Worm (Caenorhabditis elegans) whole organism, midembryonic: ENCODE measurements around the gene ZK742.3.

ENCODE experiments used
- T22C8.4 ChIP-seq: fragments of 200-800 bp; sonication (Bioruptor generic); IDR thresholded peaks from 2 replicates; pipeline ENCODE4 v1.3.6; 2022; ENCODE audit warnings: missing genetic modification characterization, missing compliant biosample characterization
- cog-1 ChIP-seq: sonication (generic microtip); optimal IDR thresholded peaks from 2 replicates; lab custom pipeline; 2016; ENCODE audit warnings: missing genetic modification characterization, missing compliant biosample characterization
- flt-1 ChIP-seq: fragments of 200-800 bp; sonication (Bioruptor generic); IDR thresholded peaks from 2 replicates; pipeline ENCODE4 v1.3.6; 2022; ENCODE audit warnings: missing genetic modification characterization, missing compliant biosample characterization
- klf-2 ChIP-seq: fragments of 200-800 bp; sonication (Bioruptor generic); conservative IDR thresholded peaks from 2 replicates; pipeline ENCODE4 v1.3.6; 2022; ENCODE audit warnings: missing genetic modification reagents, missing genetic modification characterization, missing compliant biosample characterization
- med-1 ChIP-seq: sonication (generic microtip); optimal IDR thresholded peaks from 2 replicates; lab custom pipeline; 2017; ENCODE audit warnings: missing genetic modification characterization, mild to moderate bottlenecking, missing compliant biosample characterization, antibody characterized with exemption, missing genetic modification reagents; ENCODE audit not compliant: insufficient read depth
- ref-1 ChIP-seq: fragments of 200-800 bp; sonication (Bioruptor generic); conservative IDR thresholded peaks from 2 replicates; pipeline ENCODE4 v1.3.6; 2022; ENCODE audit warnings: missing genetic modification reagents, missing genetic modification characterization, missing compliant biosample characterization
- tab-1 ChIP-seq: fragments of 200-800 bp; sonication (Bioruptor generic); IDR thresholded peaks from 2 replicates; pipeline ENCODE4 v1.3.6; 2022; ENCODE audit warnings: missing genetic modification characterization, missing compliant biosample characterization
- ztf-23 ChIP-seq: fragments of 200-800 bp; sonication (Bioruptor generic); IDR thresholded peaks from 2 replicates; pipeline ENCODE4 v1.3.6; 2022; ENCODE audit warnings: missing genetic modification reagents, missing genetic modification characterization, missing compliant biosample characterization
- ztf-29 ChIP-seq: fragments of 200-800 bp; sonication (Bioruptor generic); IDR thresholded peaks from 2 replicates; pipeline ENCODE4 v1.3.6; 2022; ENCODE audit warnings: missing genetic modification reagents, missing genetic modification characterization, missing compliant biosample characterization

ZK742.3 gene

DNA sequence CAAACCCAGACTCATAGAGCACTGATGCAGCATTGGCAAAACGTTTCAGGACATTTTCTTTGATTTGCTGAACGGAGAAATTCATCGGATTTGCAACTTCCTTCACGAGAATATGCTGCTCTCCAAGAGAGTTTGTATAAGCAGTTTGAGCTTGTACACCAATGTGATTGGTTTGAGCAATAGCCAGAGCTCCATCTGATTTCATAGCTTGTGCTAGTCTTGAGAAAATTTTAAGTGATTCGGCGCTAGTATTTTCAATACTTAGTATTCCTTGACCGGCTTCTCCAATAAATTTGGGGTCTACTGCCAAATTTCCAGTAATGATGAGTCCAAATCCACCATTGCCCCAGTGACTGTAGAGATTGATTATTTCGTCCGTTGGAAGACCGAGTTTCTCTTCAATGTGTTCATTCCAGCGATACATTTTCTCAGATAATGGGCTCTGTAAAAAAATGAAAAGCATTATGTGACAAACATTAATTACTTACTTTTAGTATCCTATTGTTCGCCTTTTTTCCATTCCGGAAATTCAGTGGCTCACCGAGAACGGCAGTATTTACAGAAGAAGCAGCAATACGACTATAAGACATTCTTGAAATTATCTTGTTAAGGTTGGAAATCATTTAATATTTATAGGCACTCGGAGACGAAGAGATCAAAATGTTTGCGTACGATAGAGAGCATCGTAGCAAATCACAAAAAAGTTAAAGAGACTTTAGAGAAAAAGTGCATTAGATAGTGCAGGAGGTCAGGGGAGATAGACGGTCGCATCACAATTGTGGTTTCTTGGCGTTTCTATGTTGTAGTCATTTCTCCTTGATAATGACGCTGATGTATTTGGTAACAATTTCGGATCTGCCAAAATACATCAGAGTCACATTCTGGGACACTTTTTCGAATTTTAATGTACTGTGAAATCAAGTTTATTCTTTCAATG is at the start of gene ZK742.3:
Gene ZK742.3, minus strand, starts transcription at position 593 of the 937 bp plus-strand sequence.
- TF ChIP-seq ztf-23 (GFP tag; lab: Robert Waterston, UW) (no peak), ztf-29 (GFP tag; lab: Robert Waterston, UW) (no peak), T22C8.4 (no peak), cog-1 (tag; lab: Kevin White, UChicago) (no peak)

DNA sequence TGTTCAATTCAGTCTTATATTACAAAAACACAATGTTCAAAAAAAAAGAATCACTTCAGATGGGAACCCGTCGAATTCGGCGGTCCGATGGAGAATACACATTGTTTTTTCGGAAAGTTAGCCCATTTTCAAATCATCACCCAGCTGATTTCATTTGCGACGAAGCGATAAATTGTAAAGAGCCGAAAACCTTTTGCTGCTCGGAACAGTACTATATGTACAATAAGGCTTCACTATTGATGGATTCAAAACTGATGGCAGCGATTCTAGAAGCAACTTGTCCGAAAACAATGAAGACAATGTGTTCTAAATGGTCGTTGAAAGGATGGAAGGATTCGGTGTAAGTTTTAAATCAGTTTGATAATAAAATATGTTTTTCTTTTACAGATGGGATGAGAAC is 48.2 kb upstream of the ZK742.3 start, which contains the start of gene C37C3.1:
Gene C37C3.1, plus strand, starts transcription at position 33 of the 400 bp plus-strand sequence.
- TF ChIP-seq tab-1 (GFP tag; lab: Robert Waterston, UW) = no peak
- no peak for TF ChIP-seq med-1 (GFP tag; lab: Kevin White, UChicago)
- no peak for TF ChIP-seq ref-1
- TF ChIP-seq klf-2 (GFP tag; lab: Robert Waterston, UW) = no peak
- no peak for TF ChIP-seq flt-1
- TF ChIP-seq ztf-23 (GFP tag; lab: Robert Waterston, UW) = no peak
- TF ChIP-seq cog-1 (tag; lab: Kevin White, UChicago) = no peak
- no peak for TF ChIP-seq T22C8.4
- no peak for TF ChIP-seq ztf-29 (GFP tag; lab: Robert Waterston, UW)

DNA sequence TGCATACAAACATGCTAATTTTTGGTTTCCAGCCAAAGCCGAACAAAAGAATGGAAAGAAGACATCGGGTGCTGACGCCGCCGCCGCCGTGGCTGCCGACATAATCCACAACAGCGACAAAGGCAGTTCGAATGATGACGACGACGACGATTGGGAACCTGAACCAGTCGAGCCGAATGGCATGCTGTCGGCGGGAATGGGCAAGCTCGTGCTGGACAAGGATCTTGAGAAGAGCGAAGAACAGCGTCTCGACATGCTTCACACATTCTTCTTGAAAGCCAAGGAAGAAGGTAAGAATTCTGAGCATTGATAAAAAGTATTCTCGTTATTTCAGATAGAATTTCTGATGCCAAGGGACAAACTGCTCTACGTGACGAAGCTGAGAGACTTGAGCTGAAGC is 46.9 kb upstream of the ZK742.3 start:
- TF ChIP-seq ref-1 (no peak), klf-2 (GFP tag; lab: Robert Waterston, UW) (no peak), ztf-29 (GFP tag; lab: Robert Waterston, UW) (no peak), ztf-23 (GFP tag; lab: Robert Waterston, UW) (no peak), flt-1 (no peak), T22C8.4 (no peak), med-1 (GFP tag; lab: Kevin White, UChicago) (no peak)

DNA sequence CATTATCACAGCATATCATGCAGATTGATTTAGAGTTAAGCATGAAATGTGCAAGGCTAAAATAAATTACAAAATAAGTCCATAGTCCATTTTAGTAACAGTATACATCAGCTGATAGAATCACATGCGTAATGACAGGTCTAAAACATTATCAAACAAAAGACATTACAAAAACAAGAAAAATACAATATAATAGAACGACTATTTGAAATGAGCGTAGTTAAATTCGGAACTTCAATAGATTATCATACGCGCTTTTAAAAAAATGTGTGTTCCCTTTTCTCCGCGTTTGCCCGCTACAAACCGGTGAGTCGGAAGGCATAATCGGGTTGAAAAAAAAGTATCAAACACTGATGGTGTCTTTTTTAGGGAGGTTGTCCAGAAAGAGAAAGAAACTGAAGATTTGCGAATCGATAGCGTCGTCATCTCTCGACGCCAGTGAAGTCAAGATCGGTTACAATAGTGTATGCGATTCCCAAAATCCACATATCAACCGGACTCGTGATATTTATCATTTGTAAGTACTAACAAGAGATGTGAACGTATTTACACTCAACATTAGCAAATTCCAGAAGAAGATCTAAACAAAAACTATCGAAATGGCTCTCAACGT is 45.8 kb upstream of the ZK742.3 start, which contains the start of gene C37C3.2:
Gene C37C3.2, plus strand, starts transcription at position 563 of the 613 bp plus-strand sequence.
- TF ChIP-seq ref-1 = no peak
- no peak for TF ChIP-seq med-1 (GFP tag; lab: Kevin White, UChicago)
- TF ChIP-seq ztf-29 (GFP tag; lab: Robert Waterston, UW) = no peak
- TF ChIP-seq cog-1 (tag; lab: Kevin White, UChicago) = no peak
- TF ChIP-seq klf-2 (GFP tag; lab: Robert Waterston, UW) = no peak
- no peak for TF ChIP-seq flt-1
- TF ChIP-seq ztf-23 (GFP tag; lab: Robert Waterston, UW) = no peak
- TF ChIP-seq tab-1 (GFP tag; lab: Robert Waterston, UW) = no peak
- no peak for TF ChIP-seq T22C8.4

DNA sequence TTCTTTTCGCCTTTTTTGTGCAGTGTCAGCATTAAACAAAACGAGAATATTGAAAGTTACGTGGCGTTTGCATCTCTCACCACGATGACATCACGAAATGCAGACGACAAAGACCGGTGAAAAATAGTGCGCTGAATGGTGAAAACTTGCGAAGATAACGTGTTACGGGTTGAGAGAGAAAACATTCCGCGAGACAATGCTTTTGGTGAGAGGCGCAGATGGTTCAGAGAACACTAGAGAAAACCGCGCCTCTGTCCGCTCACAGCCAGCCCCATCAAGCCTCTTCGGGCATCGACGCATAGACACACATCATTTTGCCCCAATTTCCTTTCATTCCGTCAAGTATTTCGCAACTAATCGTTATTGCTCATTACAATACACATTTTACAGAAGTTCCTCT is 44.9 kb upstream of the ZK742.3 start, which contains the start of the genes C37C3.9 and C37C3.18:
Gene C37C3.9, minus strand, starts transcription at position 98 of the 400 bp plus-strand sequence.
Gene C37C3.18, plus strand, starts transcription at position 391 of the 400 bp plus-strand sequence.
- TF ChIP-seq tab-1 (GFP tag; lab: Robert Waterston, UW) = 0 out of 2 replicates have a peak, but pooled peaks have one; percentile 42
- no peak for TF ChIP-seq ztf-23 (GFP tag; lab: Robert Waterston, UW)
- TF ChIP-seq flt-1 = 0 out of 2 replicates have a peak, but pooled peaks have one; percentile 49
- TF ChIP-seq ref-1 = no peak
- TF ChIP-seq klf-2 (GFP tag; lab: Robert Waterston, UW) = no peak
- no peak for TF ChIP-seq T22C8.4
- peak; percentile 30 for TF ChIP-seq cog-1 (tag; lab: Kevin White, UChicago)
- no peak for TF ChIP-seq ztf-29 (GFP tag; lab: Robert Waterston, UW)
- TF ChIP-seq med-1 (GFP tag; lab: Kevin White, UChicago) = no peak

DNA sequence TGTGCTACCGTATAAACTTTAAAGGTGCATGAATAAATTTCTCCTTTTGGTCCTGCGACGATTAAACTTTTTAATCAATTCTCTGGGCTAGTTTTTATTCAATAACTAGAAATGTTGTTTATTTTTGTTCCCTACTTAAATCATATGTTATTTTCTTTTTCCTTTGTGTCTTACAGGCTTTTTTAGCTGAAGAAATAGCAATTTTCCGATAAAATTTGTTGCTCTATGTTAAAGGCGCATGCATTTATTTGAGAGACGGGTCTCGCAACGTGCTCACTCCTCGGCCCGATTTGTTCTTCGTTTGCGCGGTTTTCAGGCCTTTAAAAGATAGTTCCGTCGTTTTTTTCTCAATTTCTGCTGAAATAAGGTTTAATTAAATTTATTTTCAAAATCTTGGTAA is 44.2 kb upstream of the ZK742.3 start:
- TF ChIP-seq klf-2 (GFP tag; lab: Robert Waterston, UW) (no peak), ztf-29 (GFP tag; lab: Robert Waterston, UW) (no peak), T22C8.4 (no peak), ztf-23 (GFP tag; lab: Robert Waterston, UW) (no peak), cog-1 (tag; lab: Kevin White, UChicago) (no peak), flt-1 (no peak), tab-1 (GFP tag; lab: Robert Waterston, UW) (no peak), ref-1 (no peak), med-1 (GFP tag; lab: Kevin White, UChicago) (no peak)

DNA sequence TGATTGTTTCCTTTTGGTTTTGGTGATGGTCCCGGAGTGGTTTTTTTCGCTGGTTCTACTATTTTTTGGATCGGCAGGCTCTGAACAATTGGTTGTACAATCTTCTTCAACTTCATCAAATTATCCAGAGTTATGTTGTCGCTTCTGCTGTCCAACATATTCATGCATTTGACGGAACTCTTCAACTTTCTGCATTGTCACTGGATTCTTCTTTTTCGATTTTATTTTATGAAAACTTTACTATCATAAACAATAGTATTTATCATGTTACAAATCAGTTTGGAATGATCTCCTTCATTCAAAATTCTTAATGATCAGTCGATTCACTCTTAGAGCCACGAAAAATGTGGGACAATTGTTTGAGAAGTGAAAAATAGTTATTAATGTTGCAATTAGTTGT is 42.4 kb upstream of the ZK742.3 start:
- TF ChIP-seq ztf-23 (GFP tag; lab: Robert Waterston, UW) (no peak), flt-1 (no peak), cog-1 (tag; lab: Kevin White, UChicago) (no peak)

DNA sequence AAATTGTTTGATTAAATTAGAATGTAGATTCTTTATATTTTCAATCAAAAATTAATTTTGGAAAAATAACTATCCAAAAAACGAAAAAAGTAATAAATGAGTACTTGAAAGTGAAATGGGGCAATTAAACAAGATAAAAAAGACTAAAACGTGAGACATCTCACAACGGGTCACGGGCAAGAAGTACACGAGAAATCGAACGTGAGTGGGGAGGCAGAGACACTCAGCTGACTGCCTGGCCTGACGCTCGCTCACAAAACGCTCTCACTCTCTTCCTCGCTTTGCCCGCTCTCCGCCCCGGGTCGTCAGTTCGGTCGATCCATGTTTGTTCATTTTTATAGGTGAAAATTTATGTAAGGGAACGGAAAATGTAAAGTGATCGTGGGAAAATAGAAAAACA is 38.5 kb upstream of the ZK742.3 start:
- TF ChIP-seq tab-1 (GFP tag; lab: Robert Waterston, UW) (no peak), ztf-23 (GFP tag; lab: Robert Waterston, UW) (no peak), med-1 (GFP tag; lab: Kevin White, UChicago) (no peak), cog-1 (tag; lab: Kevin White, UChicago) (peak; percentile 1), klf-2 (GFP tag; lab: Robert Waterston, UW) (no peak), flt-1 (no peak)

DNA sequence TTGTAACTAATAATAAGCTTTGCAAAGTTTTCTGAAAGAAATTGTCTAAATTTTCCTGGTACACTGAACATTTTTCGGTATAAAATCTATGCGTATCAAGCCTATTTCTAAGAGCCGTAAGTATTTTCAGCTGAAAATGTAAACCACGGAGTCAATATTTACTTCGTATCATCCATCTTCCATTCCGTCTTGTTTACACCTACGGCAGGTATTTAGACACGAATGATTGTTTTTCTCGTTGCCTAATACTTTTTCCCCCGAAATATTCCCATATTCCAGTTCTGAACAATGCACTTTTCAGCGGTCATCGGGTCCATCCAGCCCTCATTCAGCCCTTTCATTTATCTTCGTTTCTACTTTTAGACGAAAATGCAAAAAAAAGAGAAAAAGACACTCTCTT is 38.0 kb upstream of the ZK742.3 start:
- TF ChIP-seq T22C8.4 (no peak), med-1 (GFP tag; lab: Kevin White, UChicago) (no peak), ztf-23 (GFP tag; lab: Robert Waterston, UW) (no peak), ztf-29 (GFP tag; lab: Robert Waterston, UW) (no peak), flt-1 (no peak), cog-1 (tag; lab: Kevin White, UChicago) (no peak), tab-1 (GFP tag; lab: Robert Waterston, UW) (no peak), ref-1 (no peak), klf-2 (GFP tag; lab: Robert Waterston, UW) (no peak)
